Worm (Caenorhabditis elegans): Measurements from ENCODE around the gene exc-12.

DNA sequence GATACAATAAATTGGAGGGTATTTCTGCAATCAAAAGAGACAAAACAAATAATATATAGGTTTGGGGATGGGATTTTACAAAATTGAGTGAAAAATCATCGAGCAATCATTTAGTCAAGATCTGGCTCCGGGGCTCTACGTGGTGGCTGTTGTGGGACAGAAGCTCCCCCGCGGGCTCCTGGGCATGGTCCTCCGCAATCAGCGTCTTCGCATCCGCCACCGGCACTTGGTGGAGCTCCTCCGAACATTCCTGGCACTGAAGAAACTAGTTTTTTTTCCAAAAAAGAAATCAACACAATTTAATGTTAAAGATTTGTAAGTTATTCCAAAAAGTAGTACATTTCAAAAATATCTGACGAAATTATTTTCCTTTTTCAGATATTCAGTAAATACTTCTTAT lies 44.5 kb upstream of the exc-12 start:
- TF ChIP-seq B0035.1 (tag; optimal IDR thresholded peaks at IDR 0.05) (no peak), snpc-4 (GFP tag; optimal IDR thresholded peaks at IDR 0.05) (no peak), snpc-4 (tag; optimal IDR thresholded peaks at IDR 0.05) (no peak), dpl-1 (GFP tag; optimal IDR thresholded peaks at IDR 0.05) (no peak), athp-1 (tag; optimal IDR thresholded peaks at IDR 0.05) (no peak), dox-1 (GFP tag; IDR thresholded peaks at IDR 0.05) (no peak)

All from whole organism, young adult.